Fruit fly (Drosophila melanogaster) whole organism, embryonic: ENCODE results near the gene und.
A peak's percentile ranks its signal among the peaks of the same experiment; 100 is the strongest.

Experiments
- BEAF-32 ChIP-seq: fragments of 200-800 bp; sonication (Bioruptor generic); optimal IDR thresholded peaks from 3 replicates; lab custom pipeline; 2017; ENCODE audit warnings: missing biosample characterization, missing genetic modification characterization, mild to moderate bottlenecking, moderate library complexity, missing genetic modification reagents
- CG1024 ChIP-seq: fragments of 200-800 bp; sonication (Bioruptor generic); IDR thresholded peaks from 2 replicates; pipeline ENCODE4 v1.3.6; 2022; ENCODE audit warnings: missing biosample characterization, missing genetic modification characterization
- CG13287 ChIP-seq: fragments of 200-800 bp; sonication (Bioruptor generic); IDR thresholded peaks from 2 replicates; pipeline ENCODE4 v1.3.6; 2022; ENCODE audit warnings: missing biosample characterization, missing genetic modification characterization; ENCODE audit not compliant: partially characterized antibody
- CG13296 ChIP-seq: fragments of 200-800 bp; sonication (Bioruptor generic); optimal IDR thresholded peaks from 3 replicates; lab custom pipeline; 2018; ENCODE audit warnings: missing biosample characterization, mild to moderate bottlenecking, missing genetic modification characterization
- CG13775 ChIP-seq: fragments of 200-800 bp; sonication (Bioruptor generic); optimal IDR thresholded peaks from 3 replicates; lab custom pipeline; 2017; ENCODE audit warnings: missing biosample characterization, mild to moderate bottlenecking, missing genetic modification characterization
- CG15514 ChIP-seq: fragments of 200-800 bp; sonication (Bioruptor generic); optimal IDR thresholded peaks from 3 replicates; lab custom pipeline; 2017; ENCODE audit warnings: missing biosample characterization, missing genetic modification characterization, mild to moderate bottlenecking, moderate library complexity, missing genetic modification reagents
- CG15696 ChIP-seq: fragments of 200-800 bp; sonication (Bioruptor generic); optimal IDR thresholded peaks from 2 replicates; lab custom pipeline; 2019; ENCODE audit warnings: missing biosample characterization, mild to moderate bottlenecking, missing genetic modification characterization, moderate library complexity
- CG17186 ChIP-seq: fragments of 200-800 bp; sonication (Bioruptor generic); optimal IDR thresholded peaks from 3 replicates; lab custom pipeline; 2017; ENCODE audit warnings: missing biosample characterization, missing genetic modification reagents, missing genetic modification characterization
- CG17385 ChIP-seq: fragments of 200-800 bp; sonication (Bioruptor generic); optimal IDR thresholded peaks from 3 replicates; lab custom pipeline; 2018; ENCODE audit warnings: missing biosample characterization, mild to moderate bottlenecking, missing genetic modification characterization
- CG2116 ChIP-seq: fragments of 200-800 bp; sonication (Bioruptor generic); optimal IDR thresholded peaks from 3 replicates; lab custom pipeline; 2018; ENCODE audit warnings: missing biosample characterization, mild to moderate bottlenecking, missing genetic modification characterization
- CG2678 ChIP-seq: fragments of 200-800 bp; sonication (Bioruptor generic); optimal IDR thresholded peaks from 3 replicates; lab custom pipeline; 2019; ENCODE audit warnings: missing biosample characterization, mild to moderate bottlenecking, missing genetic modification characterization, moderate library complexity
- CG30403 ChIP-seq: fragments of 200-800 bp; sonication (Bioruptor generic); optimal IDR thresholded peaks from 3 replicates; lab custom pipeline; 2016; ENCODE audit warnings: missing biosample characterization, missing genetic modification characterization
- CG32532 ChIP-seq: fragments of 200-800 bp; sonication (Bioruptor generic); IDR thresholded peaks from 2 replicates; pipeline ENCODE4 v1.3.6; 2022; ENCODE audit warnings: missing biosample characterization, missing genetic modification characterization
- CG3407 ChIP-seq: fragments of 200-800 bp; sonication (Bioruptor generic); optimal IDR thresholded peaks from 2 replicates; lab custom pipeline; 2018; ENCODE audit warnings: missing biosample characterization, mild to moderate bottlenecking, missing genetic modification characterization
- CG42726 ChIP-seq: fragments of 200-800 bp; sonication (Bioruptor generic); IDR thresholded peaks from 2 replicates; pipeline ENCODE4 v1.3.6; 2022; ENCODE audit warnings: missing biosample characterization, missing genetic modification characterization; ENCODE audit not compliant: partially characterized antibody
- CG4617 ChIP-seq: fragments of 200-800 bp; sonication (Bioruptor generic); optimal IDR thresholded peaks from 3 replicates; lab custom pipeline; 2016; ENCODE audit warnings: missing biosample characterization, missing genetic modification characterization, borderline replicate concordance
- CG7357 ChIP-seq: fragments of 200-800 bp; sonication (Bioruptor generic); IDR thresholded peaks from 3 replicates; pipeline ENCODE4 v1.3.6; 2022; ENCODE audit warnings: missing biosample characterization, missing genetic modification characterization
- CG7372 ChIP-seq: fragments of 200-800 bp; sonication (Bioruptor generic); IDR thresholded peaks from 2 replicates; pipeline ENCODE4 v1.3.6; 2022; ENCODE audit warnings: missing biosample characterization, missing genetic modification characterization
- CG7963 ChIP-seq: fragments of 200-800 bp; sonication (Bioruptor generic); IDR thresholded peaks from 3 replicates; pipeline ENCODE4 v1.3.6; 2022; ENCODE audit warnings: missing biosample characterization, missing genetic modification characterization; ENCODE audit not compliant: partially characterized antibody
- CG9437 ChIP-seq: fragments of 200-800 bp; sonication (Bioruptor generic); optimal IDR thresholded peaks from 2 replicates; lab custom pipeline; 2018; ENCODE audit warnings: missing biosample characterization, mild to moderate bottlenecking, missing genetic modification characterization
- CG9817 ChIP-seq: fragments of 200-800 bp; sonication (Bioruptor generic); optimal IDR thresholded peaks from 2 replicates; lab custom pipeline; 2018; ENCODE audit warnings: missing biosample characterization, mild to moderate bottlenecking, missing genetic modification characterization, moderate library complexity
- Chrac-16 ChIP-seq: fragments of 200-800 bp; sonication (Bioruptor generic); optimal IDR thresholded peaks from 3 replicates; lab custom pipeline; 2016; ENCODE audit warnings: missing biosample characterization, missing genetic modification characterization
- CoRest ChIP-seq: fragments of 200-800 bp; sonication (Bioruptor generic); optimal IDR thresholded peaks from 3 replicates; lab custom pipeline; 2018; ENCODE audit warnings: missing biosample characterization, mild to moderate bottlenecking, missing genetic modification characterization, moderate library complexity
- Ets65A ChIP-seq: fragments of 200-800 bp; sonication (Bioruptor generic); peaks from one replicate; lab custom pipeline; 2016; ENCODE audit warnings: missing biosample characterization, missing genetic modification characterization
- Fer2 ChIP-seq: fragments of 200-800 bp; sonication (Bioruptor generic); optimal IDR thresholded peaks from 2 replicates; lab custom pipeline; 2018; ENCODE audit warnings: missing biosample characterization, mild to moderate bottlenecking, missing genetic modification characterization, moderate library complexity
- Lhr ChIP-seq: fragments of 200-800 bp; sonication (Bioruptor generic); optimal IDR thresholded peaks from 3 replicates; lab custom pipeline; 2017; ENCODE audit warnings: mild to moderate bottlenecking, missing biosample characterization, missing genetic modification reagents, missing genetic modification characterization
- MESR4 ChIP-seq: fragments of 200-800 bp; sonication (Bioruptor generic); optimal IDR thresholded peaks from 2 replicates; lab custom pipeline; 2018; ENCODE audit warnings: missing biosample characterization, mild to moderate bottlenecking, missing genetic modification characterization, moderate library complexity
- Med ChIP-seq: fragments of 200-800 bp; sonication (Bioruptor generic); peaks from one replicate; lab custom pipeline; 2016; ENCODE audit warnings: missing biosample characterization, missing genetic modification characterization, mild to moderate bottlenecking, inconsistent platforms, moderate library complexity
- Nf-YC ChIP-seq: fragments of 200-800 bp; optimal IDR thresholded peaks from 3 replicates; lab custom pipeline; 2019; ENCODE audit warnings: missing biosample characterization, mild to moderate bottlenecking, missing genetic modification characterization, moderate library complexity
- Rfx ChIP-seq: fragments of 200-800 bp; sonication (Bioruptor generic); IDR thresholded peaks from 2 replicates; pipeline ENCODE4 v1.3.6; 2022; ENCODE audit warnings: missing biosample characterization, missing genetic modification characterization
- Scr ChIP-seq: fragments of 200-800 bp; sonication (Bioruptor generic); IDR thresholded peaks from 2 replicates; pipeline ENCODE4 v1.3.6; 2022; ENCODE audit warnings: missing biosample characterization, missing genetic modification characterization; ENCODE audit not compliant: partially characterized antibody
- Sin3A ChIP-seq: fragments of >200 bp; optimal IDR thresholded peaks from 2 replicates; lab custom pipeline; 2018
- Sry-δ ChIP-seq: fragments of 200-800 bp; sonication (Bioruptor generic); optimal IDR thresholded peaks from 2 replicates; lab custom pipeline; 2016; ENCODE audit warnings: missing biosample characterization, missing genetic modification characterization
- Xrp1 ChIP-seq: fragments of 200-800 bp; sonication (Bioruptor generic); IDR thresholded peaks from 2 replicates; pipeline ENCODE4 v1.3.6; 2022; ENCODE audit warnings: missing biosample characterization, missing genetic modification characterization
- YL-1 ChIP-seq: fragments of 200-800 bp; sonication (Bioruptor generic); optimal IDR thresholded peaks from 3 replicates; lab custom pipeline; 2017; ENCODE audit warnings: missing biosample characterization, mild to moderate bottlenecking, missing genetic modification characterization
- amos ChIP-seq: fragments of 200-800 bp; sonication (Bioruptor generic); IDR thresholded peaks from 2 replicates; pipeline ENCODE4 v1.3.6; 2022; ENCODE audit warnings: missing biosample characterization, missing genetic modification characterization; ENCODE audit not compliant: partially characterized antibody
- bab2 ChIP-seq: fragments of 200-800 bp; sonication (Bioruptor generic); optimal IDR thresholded peaks from 2 replicates; lab custom pipeline; 2016; ENCODE audit warnings: missing biosample characterization, missing genetic modification characterization
- dysf ChIP-seq: fragments of 200-800 bp; sonication (Bioruptor generic); IDR thresholded peaks from 3 replicates; pipeline ENCODE4 v1.3.6; 2022; ENCODE audit warnings: missing biosample characterization, missing genetic modification characterization
- ewg ChIP-seq: fragments of 200-800 bp; sonication (Bioruptor generic); optimal IDR thresholded peaks from 3 replicates; lab custom pipeline; 2017; ENCODE audit warnings: mild to moderate bottlenecking, missing biosample characterization, missing genetic modification reagents, missing genetic modification characterization
- gsb-n ChIP-seq: fragments of 200-800 bp; sonication (Bioruptor generic); optimal IDR thresholded peaks from 3 replicates; lab custom pipeline; 2018; ENCODE audit warnings: missing biosample characterization, mild to moderate bottlenecking, missing genetic modification characterization
- inv ChIP-seq: fragments of 200-800 bp; sonication (Bioruptor generic); IDR thresholded peaks from 2 replicates; pipeline ENCODE4 v1.3.6; 2022; ENCODE audit warnings: missing biosample characterization, missing genetic modification characterization; ENCODE audit not compliant: partially characterized antibody
- jumu ChIP-seq: fragments of 200-800 bp; sonication (Bioruptor generic); optimal IDR thresholded peaks from 3 replicates; lab custom pipeline; 2016; ENCODE audit warnings: missing biosample characterization, missing genetic modification characterization
- nmo ChIP-seq: fragments of 200-800 bp; sonication (Bioruptor generic); optimal IDR thresholded peaks from 2 replicates; lab custom pipeline; 2018; ENCODE audit warnings: missing biosample characterization, mild to moderate bottlenecking, missing genetic modification characterization, moderate library complexity
- ranshi ChIP-seq: fragments of 200-800 bp; sonication (Bioruptor generic); IDR thresholded peaks from 2 replicates; pipeline ENCODE4 v1.3.6; 2022; ENCODE audit warnings: missing biosample characterization, missing genetic modification characterization
- salm ChIP-seq: fragments of 200-800 bp; sonication (Bioruptor generic); optimal IDR thresholded peaks from 2 replicates; lab custom pipeline; 2018; ENCODE audit warnings: missing biosample characterization, mild to moderate bottlenecking, missing genetic modification characterization
- sna ChIP-seq: fragments of 200-800 bp; sonication (Bioruptor generic); IDR thresholded peaks from 2 replicates; pipeline ENCODE4 v1.3.6; 2022; ENCODE audit warnings: missing biosample characterization, missing genetic modification characterization; ENCODE audit not compliant: partially characterized antibody
- tll ChIP-seq, 2 experiments: fragments of 200-800 bp in 1 of 2; fragments of >200 bp in 1 of 2; sonication (Bioruptor generic) in 1 of 2; optimal IDR thresholded peaks; 2 replicates each; lab custom pipeline; 2017 to 2019; ENCODE audit warnings: missing biosample characterization in 2 of 2, missing genetic modification characterization in 2 of 2, mild to moderate bottlenecking in 1 of 2, moderate library complexity in 1 of 2
- vvl ChIP-seq: fragments of 200-800 bp; sonication (Bioruptor generic); IDR thresholded peaks from 2 replicates; pipeline ENCODE4 v1.3.6; 2022; ENCODE audit warnings: missing biosample characterization, missing genetic modification characterization

Gene und

dm6 chr2L:9763212-9763869 lies at the start of gene und, which contains the start of gene Taf11:
und (plus strand) TSS chr2L:9763369.
Taf11 (minus strand) TSS chr2L:9763262.
- TF ChIP-seq CG1024 (GFP tag; lab: Robert Waterston, UW) (no peak), CG30403 (GFP tag; lab: Kevin White, UChicago) (peak; percentile 39), CoRest (tag; lab: Kevin White, UChicago) (peak; percentile 65), ewg (GFP tag; lab: Kevin White, UChicago) (peak; percentile 20), Fer2 (tag; lab: Kevin White, UChicago) (peak; percentile 3), inv (GFP tag; lab: Robert Waterston, UW) (peak; percentile 77), CG17385 (GFP tag; lab: Kevin White, UChicago) (peak; percentile 7), CG2678 (tag; lab: Kevin White, UChicago) (peak; percentile 71), Rfx (peak; percentile 57; the same call in 1 of the 2 replicates), CG4617 (GFP tag; lab: Kevin White, UChicago) (peak; percentile 46), salm (tag; lab: Kevin White, UChicago) (no peak), YL-1 (GFP tag; lab: Kevin White, UChicago) (peak; percentile 80), tll (GFP tag; optimal IDR thresholded peaks at IDR 0.05; lab: Kevin White, UChicago) (peak in 1 of 2 experiments; percentile 71), CG13775 (GFP tag; lab: Kevin White, UChicago) (peak; percentile 100), CG17186 (GFP tag; lab: Kevin White, UChicago) (peak; percentile 19), CG3407 (GFP tag; lab: Kevin White, UChicago) (no peak), Med (GFP tag; lab: Kevin White, UChicago) (peak; percentile 48), CG13296 (GFP tag; lab: Kevin White, UChicago) (peak; percentile 42), Sry-δ (GFP tag; lab: Kevin White, UChicago) (peak; percentile 59), CG15696 (tag; lab: Kevin White, UChicago) (peak; percentile 36), bab2 (GFP tag; lab: Kevin White, UChicago) (no peak), Ets65A (GFP tag; lab: Kevin White, UChicago) (peak; percentile 90), CG2116 (GFP tag; lab: Kevin White, UChicago) (peak; percentile 50), CG15514 (GFP tag; lab: Kevin White, UChicago) (peak; percentile 99), Xrp1 (GFP tag; lab: Robert Waterston, UW) (peak; percentile 28; the same call in 1 of the 2 replicates), Chrac-16 (peak; percentile 25), MESR4 (peak; percentile 71), CG32532 (GFP tag; lab: Robert Waterston, UW) (peak; percentile 44), sna (peak; percentile 71; the same call in 1 of the 2 replicates), Sin3A (lab: Kevin White, UChicago) (peak; percentile 19), CG9817 (tag; lab: Kevin White, UChicago) (peak; percentile 35), CG7963 (GFP tag; lab: Robert Waterston, UW) (no peak), CG42726 (GFP tag; lab: Robert Waterston, UW) (0 out of 2 replicates have a peak, but pooled peaks have one; percentile 34), CG7372 (GFP tag; lab: Robert Waterston, UW) (no peak), amos (peak; percentile 72), Nf-YC (tag; lab: Kevin White, UChicago) (no peak), nmo (GFP tag; lab: Kevin White, UChicago) (peak; percentile 71), CG7357 (GFP tag; lab: Robert Waterston, UW) (no peak), Lhr (GFP tag; lab: Kevin White, UChicago) (peak; percentile 15), BEAF-32 (GFP tag; lab: Kevin White, UChicago) (peak; percentile 80), Scr (GFP tag; lab: Robert Waterston, UW) (peak; percentile 83), dysf (GFP tag; lab: Robert Waterston, UW) (peak; percentile 42; the same call in 1 of the 3 replicates), jumu (GFP tag; lab: Kevin White, UChicago) (no peak), vvl (GFP tag; lab: Robert Waterston, UW) (peak; percentile 89), CG9437 (GFP tag; lab: Kevin White, UChicago) (no peak), ranshi (GFP tag; lab: Robert Waterston, UW) (no peak; the same call in 1 of the 2 replicates), gsb-n (tag; lab: Kevin White, UChicago) (no peak), CG13287 (peak; percentile 75)
